Worm (Caenorhabditis elegans): ENCODE data around the gene F18A11.5.

DNA sequence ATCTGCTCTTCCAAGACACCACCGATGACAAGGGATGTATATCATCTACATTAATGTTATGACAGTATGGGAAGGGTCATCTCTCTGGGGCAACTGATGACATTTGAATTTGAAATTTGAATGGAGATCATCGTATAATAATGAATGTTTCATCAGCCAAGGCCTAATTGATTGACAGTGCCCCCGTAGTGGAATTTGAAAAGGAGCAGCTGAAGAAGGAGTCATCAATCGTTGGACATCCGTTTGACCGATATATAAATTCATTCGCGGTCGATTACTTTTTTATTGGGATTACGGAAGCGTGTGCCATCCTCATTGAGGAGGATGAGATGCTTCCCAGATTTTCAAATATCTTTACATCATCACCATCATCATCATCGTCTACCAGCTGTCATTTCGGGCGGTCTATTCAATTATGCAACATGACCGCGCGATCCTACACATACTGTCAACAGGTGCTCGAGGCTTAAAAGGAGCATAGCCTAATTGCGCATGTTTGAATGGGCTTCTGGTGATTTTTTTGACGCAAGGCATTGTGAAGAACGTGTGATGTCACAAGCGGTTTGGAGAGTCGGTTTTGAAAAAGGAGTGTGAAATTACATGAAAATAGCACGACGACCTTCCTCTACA, 23.0 kb downstream of the F18A11.5 start:
- no peak for TF ChIP-seq unc-55 (GFP tag; optimal IDR thresholded peaks at IDR 0.05)
- no peak for TF ChIP-seq zag-1 (tag; optimal IDR thresholded peaks at IDR 0.05)
- no peak for TF ChIP-seq R02D3.7 (tag; optimal IDR thresholded peaks at IDR 0.05)
- TF ChIP-seq ztf-4 (tag; optimal IDR thresholded peaks at IDR 0.05): no peak
